Worm (Caenorhabditis elegans) whole organism, mixed stage, embryonic: ENCODE data around the gene srd-2.

Experiments used
- elt-1 ChIP-seq: sonication (generic microtip); optimal IDR thresholded peaks from 2 replicates; lab custom pipeline; 2017; ENCODE audit warnings: missing genetic modification characterization, mild to moderate bottlenecking, missing compliant biosample characterization, antibody characterized with exemption, moderate library complexity, borderline replicate concordance; ENCODE audit not compliant: insufficient read depth
- elt-3 ChIP-seq: fragments of 150-350 bp; optimal IDR thresholded peaks from 2 replicates; lab custom pipeline; 2014; ENCODE audit warnings: missing biosample characterization, missing genetic modification characterization
- hlh-1 ChIP-seq: fragments of 150-350 bp; optimal IDR thresholded peaks from 2 replicates; lab custom pipeline; 2014; ENCODE audit warnings: missing biosample characterization, missing genetic modification reagents, missing genetic modification characterization
- lin-13 ChIP-seq: fragments of 150-350 bp; optimal IDR thresholded peaks from 2 replicates; lab custom pipeline; 2014; ENCODE audit warnings: missing biosample characterization, missing genetic modification characterization
- lsy-2 ChIP-seq: fragments of 150-350 bp; optimal IDR thresholded peaks from 2 replicates; lab custom pipeline; 2014; ENCODE audit warnings: missing biosample characterization, missing genetic modification characterization
- mep-1 ChIP-seq: fragments of 150-350 bp; optimal IDR thresholded peaks from 2 replicates; lab custom pipeline; 2017; ENCODE audit warnings: missing biosample characterization, missing genetic modification reagents, missing genetic modification characterization, inconsistent platforms
- nhr-237 ChIP-seq: fragments of 150-350 bp; optimal IDR thresholded peaks from 2 replicates; lab custom pipeline; 2014; ENCODE audit warnings: missing biosample characterization, missing genetic modification characterization
- nhr-28 ChIP-seq: fragments of 150-350 bp; optimal IDR thresholded peaks from 2 replicates; lab custom pipeline; 2014; ENCODE audit warnings: missing biosample characterization, missing genetic modification characterization
- nhr-76 ChIP-seq: sonication (generic microtip); optimal IDR thresholded peaks from 2 replicates; lab custom pipeline; 2017; ENCODE audit warnings: missing biosample characterization, missing genetic modification characterization
- unc-120 ChIP-seq: sonication (generic microtip); optimal IDR thresholded peaks from 2 replicates; lab custom pipeline; 2017; ENCODE audit warnings: missing genetic modification characterization, missing compliant biosample characterization; ENCODE audit not compliant: poor library complexity, severe bottlenecking
- unc-62 ChIP-seq: fragments of 150-350 bp; optimal IDR thresholded peaks from 2 replicates; lab custom pipeline; 2014; ENCODE audit warnings: missing biosample characterization, missing genetic modification reagents, missing genetic modification characterization
- zip-8 ChIP-seq: fragments of 150-350 bp; optimal IDR thresholded peaks from 2 replicates; lab custom pipeline; 2014; ENCODE audit warnings: missing biosample characterization, missing genetic modification characterization
- ztf-11 ChIP-seq: fragments of 150-350 bp; optimal IDR thresholded peaks from 2 replicates; lab custom pipeline; 2014; ENCODE audit warnings: missing biosample characterization, missing genetic modification characterization

- no peak for TF ChIP-seq lin-13 (tag; lab: Kevin White, UChicago)
- no peak for TF ChIP-seq mep-1 (tag; lab: Kevin White, UChicago)
- TF ChIP-seq ztf-11 (tag; lab: Kevin White, UChicago) = no peak
- no peak for TF ChIP-seq lsy-2 (tag; lab: Kevin White, UChicago)
- no peak for TF ChIP-seq unc-120 (tag; lab: Kevin White, UChicago)
- TF ChIP-seq zip-8 (tag; lab: Kevin White, UChicago) = no peak
- TF ChIP-seq nhr-28 (tag; lab: Kevin White, UChicago) = no peak
- TF ChIP-seq hlh-1 (tag; lab: Kevin White, UChicago) = no peak
- TF ChIP-seq elt-3 (tag; lab: Kevin White, UChicago) = no peak
- TF ChIP-seq unc-62 = no peak
- TF ChIP-seq elt-1 (tag; lab: Kevin White, UChicago) = no peak
- TF ChIP-seq nhr-237 (tag; lab: Kevin White, UChicago) = no peak
- TF ChIP-seq nhr-76 (tag; lab: Kevin White, UChicago) = no peak
Observed at ce11 chrII:10189369-10189768, 1.7 kb upstream of the srd-2 start, which contains the start of gene cdc-25.4.
